Worm (Caenorhabditis elegans) whole organism, mixed stage, embryonic: Measurements from ENCODE around the gene let-99.

Source experiments
- hlh-1 ChIP-seq: fragments of 150-350 bp; optimal IDR thresholded peaks from 2 replicates; lab custom pipeline; 2014; ENCODE audit warnings: missing biosample characterization, missing genetic modification reagents, missing genetic modification characterization
- mep-1 ChIP-seq: fragments of 150-350 bp; optimal IDR thresholded peaks from 2 replicates; lab custom pipeline; 2017; ENCODE audit warnings: missing biosample characterization, missing genetic modification reagents, missing genetic modification characterization, inconsistent platforms
- snpc-4 ChIP-seq: fragments of 150-350 bp; optimal IDR thresholded peaks from 2 replicates; lab custom pipeline; 2014; ENCODE audit warnings: missing biosample characterization, missing genetic modification characterization

- TF ChIP-seq mep-1 (tag; lab: Kevin White, UChicago) (no peak), hlh-1 (tag; lab: Kevin White, UChicago) (no peak), snpc-4 (no peak)
Measured at ce11 chrIV:12614624-12615023, 47.0 kb downstream of the let-99 start, which contains the start of gene efa-6.
